Fruit fly (Drosophila melanogaster) whole organism, embryonic: ENCODE measurements around the gene QIL1.

ENCODE experiments used
- C15 ChIP-seq: fragments of 200-800 bp; sonication (Bioruptor generic); IDR thresholded peaks from 3 replicates; pipeline ENCODE4 v1.3.6; 2022; ENCODE audit warnings: missing biosample characterization, missing genetic modification characterization
- CG1603 ChIP-seq: fragments of 200-800 bp; sonication (Bioruptor generic); optimal IDR thresholded peaks from 2 replicates; lab custom pipeline; 2019; ENCODE audit warnings: missing biosample characterization, mild to moderate bottlenecking, missing genetic modification characterization, moderate library complexity
- CG17612 ChIP-seq: fragments of 200-800 bp; sonication (Bioruptor generic); IDR thresholded peaks from 2 replicates; pipeline ENCODE4 v1.3.6; 2022; ENCODE audit warnings: missing biosample characterization, missing genetic modification characterization
- CG31224 ChIP-seq: fragments of 200-800 bp; sonication (Bioruptor generic); IDR thresholded peaks from 2 replicates; pipeline ENCODE4 v1.3.6; 2022; ENCODE audit warnings: missing biosample characterization, missing genetic modification characterization
- HLH3B ChIP-seq: fragments of 200-800 bp; sonication (Bioruptor generic); IDR thresholded peaks from 2 replicates; pipeline ENCODE4 v1.3.6; 2022; ENCODE audit warnings: missing biosample characterization, missing genetic modification characterization
- Taf1 ChIP-seq: fragments of 200-800 bp; sonication (Bioruptor generic); IDR thresholded peaks from 2 replicates; pipeline ENCODE4 v1.3.6; 2022; ENCODE audit warnings: missing biosample characterization, missing genetic modification characterization
- ac ChIP-seq: fragments of 200-800 bp; sonication (Bioruptor generic); optimal IDR thresholded peaks from 3 replicates; lab custom pipeline; 2017; ENCODE audit warnings: missing biosample characterization, mild to moderate bottlenecking, missing genetic modification characterization
- dm ChIP-seq: fragments of 200-800 bp; sonication (Bioruptor generic); optimal IDR thresholded peaks from 3 replicates; lab custom pipeline; 2016; ENCODE audit warnings: missing biosample characterization, missing genetic modification characterization
- lmd ChIP-seq: fragments of 200-800 bp; sonication (Bioruptor generic); IDR thresholded peaks from 2 replicates; pipeline ENCODE4 v1.3.6; 2022; ENCODE audit warnings: missing biosample characterization, missing genetic modification characterization

DNA sequence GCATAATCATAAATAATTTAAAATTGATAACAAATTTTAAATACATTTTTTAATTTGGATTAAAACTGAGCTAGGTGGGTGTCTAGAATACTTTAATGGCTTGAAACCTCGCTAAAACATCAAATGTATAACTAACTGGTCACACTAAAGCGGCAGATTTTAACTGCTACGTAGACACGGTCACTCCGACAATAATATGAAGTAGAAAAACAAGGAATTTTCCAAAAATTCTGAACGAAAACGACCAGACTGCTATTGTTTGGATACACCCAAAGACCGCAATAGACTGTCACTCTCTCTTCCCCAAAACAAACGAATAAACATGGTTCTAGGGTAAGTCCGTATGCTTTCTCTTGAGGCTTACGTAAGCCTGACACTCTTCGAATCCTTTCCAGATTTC, at the start of gene QIL1:
- no peak for TF ChIP-seq CG31224
- no peak for TF ChIP-seq HLH3B (GFP tag; lab: Robert Waterston, UW)
- TF ChIP-seq Taf1 (GFP tag; lab: Robert Waterston, UW) = no peak
- no peak for TF ChIP-seq C15
- TF ChIP-seq CG1603 (tag; lab: Kevin White, UChicago) = peak; percentile 66
- TF ChIP-seq ac (GFP tag; lab: Kevin White, UChicago) = no peak
- TF ChIP-seq lmd (GFP tag; lab: Robert Waterston, UW) = no peak
- no peak for TF ChIP-seq dm (GFP tag; lab: Kevin White, UChicago)
- TF ChIP-seq CG17612 (GFP tag; lab: Robert Waterston, UW) = no peak
